Worm (Caenorhabditis elegans): ENCODE data around the gene npp-16.
A peak's percentile ranks its signal among the peaks of the same experiment; 100 is the strongest.

npp-16 gene

ce11 chrIII:11896652-11897051, 19.1 kb upstream of the npp-16 start:
- TF ChIP-seq B0019.2 (GFP tag; conservative IDR thresholded peaks at IDR 0.05) = no peak
- TF ChIP-seq ceh-40 (GFP tag; IDR thresholded peaks at IDR 0.05) = no peak
- no peak for TF ChIP-seq attf-6 (GFP tag; IDR thresholded peaks at IDR 0.05)
- TF ChIP-seq snpc-1.1 (tag; optimal IDR thresholded peaks at IDR 0.05; ENCODE audit: insufficient read depth) = no peak
- TF ChIP-seq C06A6.2 (GFP tag; conservative IDR thresholded peaks at IDR 0.05) = no peak

ce11 chrIII:11898169-11898568, 17.6 kb upstream of the npp-16 start, which contains the start of gene tsen-2:
tsen-2 (minus strand) TSS chrIII:11898269.
- TF ChIP-seq dpl-1 (GFP tag; optimal IDR thresholded peaks at IDR 0.05) (no peak), akir-1 (GFP tag; optimal IDR thresholded peaks at IDR 0.05) (no peak), rec-8 (tag; optimal IDR thresholded peaks at IDR 0.05) (no peak), sptf-2 (GFP tag; optimal IDR thresholded peaks at IDR 0.05) (no peak), ztf-22 (GFP tag; optimal IDR thresholded peaks at IDR 0.05) (no peak), snpc-1.1 (tag; optimal IDR thresholded peaks at IDR 0.05; ENCODE audit: insufficient read depth) (no peak), ztf-3 (GFP tag; optimal IDR thresholded peaks at IDR 0.05) (no peak), F37B4.10 (GFP tag; IDR thresholded peaks at IDR 0.05) (no peak), ceh-91 (GFP tag; IDR thresholded peaks at IDR 0.05) (no peak)

DNA sequence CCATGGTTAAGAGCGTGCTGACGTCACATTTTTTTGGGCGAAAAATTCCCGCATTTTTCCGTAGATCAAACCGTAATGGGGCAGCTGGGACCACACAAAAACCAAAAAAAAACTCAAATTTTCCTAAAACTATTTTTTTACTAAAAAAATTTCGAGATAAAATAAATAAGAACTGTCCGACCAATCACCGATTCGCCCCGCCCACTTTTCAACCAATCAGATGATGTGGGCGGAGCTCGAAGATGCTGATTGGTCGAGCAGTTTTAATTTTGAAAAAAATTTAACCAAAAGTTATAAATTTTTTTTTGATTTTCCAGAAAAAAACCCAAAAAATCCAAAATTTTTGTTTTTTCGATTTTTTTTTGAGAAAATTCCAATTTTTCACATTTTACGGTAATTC, 15.7 kb upstream of the npp-16 start:
- no peak for TF ChIP-seq K11D2.4 (GFP tag; IDR thresholded peaks at IDR 0.05)

- no peak for TF ChIP-seq lin-54 (GFP tag; optimal IDR thresholded peaks at IDR 0.05)
- no peak for TF ChIP-seq B0019.2 (GFP tag; conservative IDR thresholded peaks at IDR 0.05)
- no peak for TF ChIP-seq pbrm-1 (GFP tag; IDR thresholded peaks at IDR 0.05)
- TF ChIP-seq C17E4.6 (GFP tag; IDR thresholded peaks at IDR 0.05) = no peak
- TF ChIP-seq zfh-2 (GFP tag; conservative IDR thresholded peaks at IDR 0.05) = peak; percentile 71
- TF ChIP-seq tbx-9 (tag; optimal IDR thresholded peaks at IDR 0.05; ENCODE audit: borderline replicate concordance) = no peak
- TF ChIP-seq hrde-1 (tag; optimal IDR thresholded peaks at IDR 0.05; ENCODE audit: borderline replicate concordance) = no peak
- TF ChIP-seq egrh-3 (GFP tag; IDR thresholded peaks at IDR 0.05) = peak; percentile 43; the same call in 1 of the 2 replicates
- no peak for TF ChIP-seq ztf-6 (GFP tag; IDR thresholded peaks at IDR 0.05)
- TF ChIP-seq nfya-2 (GFP tag; IDR thresholded peaks at IDR 0.05) = no peak
- no peak for TF ChIP-seq egl-44 (GFP tag; IDR thresholded peaks at IDR 0.05)
- 0 out of 2 replicates have a peak, but pooled peaks have one; percentile 14 for TF ChIP-seq mcd-1 (GFP tag; IDR thresholded peaks at IDR 0.05)
- TF ChIP-seq snpc-4 (GFP tag; optimal IDR thresholded peaks at IDR 0.05) = no peak
- TF ChIP-seq snpc-4 (tag; optimal IDR thresholded peaks at IDR 0.05) = no peak
- TF ChIP-seq nhr-90 (tag; optimal IDR thresholded peaks at IDR 0.05) = no peak
Observed at ce11 chrIII:11902782-11903181, 12.9 kb upstream of the npp-16 start.

ce11 chrIII:11907177-11907576, 8.6 kb upstream of the npp-16 start, which contains the start of gene sdz-33:
sdz-33 (plus strand) TSS chrIII:11907477.
- no peak for TF ChIP-seq rpc-1 (optimal IDR thresholded peaks at IDR 0.05)
- TF ChIP-seq rpc-1 (tag; optimal IDR thresholded peaks at IDR 0.05) = no peak
- TF ChIP-seq ama-1 (optimal IDR thresholded peaks at IDR 0.05) = no peak
- TF ChIP-seq ama-1 (GFP tag; optimal IDR thresholded peaks at IDR 0.05) = no peak
- no peak for TF ChIP-seq F22D6.2 (tag; optimal IDR thresholded peaks at IDR 0.05)

Data from whole organism, young adult.